Worm (Caenorhabditis elegans): Measurements from ENCODE around the gene piki-1.

piki-1 gene

ce11 chrX:15274827-15275761, 28.9 kb upstream of the piki-1 start (continued):
- no peak for TF ChIP-seq zip-2 (tag; optimal IDR thresholded peaks at IDR 0.05)
- TF ChIP-seq daf-16 (GFP tag; optimal IDR thresholded peaks at IDR 0.05), result peak in 1 of 2 experiments; percentile 75
- TF ChIP-seq daf-16 (tag; optimal IDR thresholded peaks at IDR 0.05), result peak; percentile 78
- TF ChIP-seq pha-4 (GFP tag; IDR thresholded peaks at IDR 0.05), result peak; percentile 90
- peak; percentile 72 for TF ChIP-seq pha-4 (tag; optimal IDR thresholded peaks at IDR 0.05)
- no peak for TF ChIP-seq skn-1 (tag; optimal IDR thresholded peaks at IDR 0.05)
- TF ChIP-seq F26F4.8 (GFP tag; conservative IDR thresholded peaks at IDR 0.05), result no peak
- TF ChIP-seq lin-13 (GFP tag; optimal IDR thresholded peaks at IDR 0.05), result peak; percentile 90
- TF ChIP-seq T26A8.4 (GFP tag; IDR thresholded peaks at IDR 0.05), result peak; percentile 86; the same call in 1 of the 2 replicates
- TF ChIP-seq lin-1 (GFP tag; IDR thresholded peaks at IDR 0.05), result peak; percentile 56; the same call in 1 of the 2 replicates
- peak; percentile 88 for TF ChIP-seq madf-9 (GFP tag; conservative IDR thresholded peaks at IDR 0.05)
- TF ChIP-seq set-16 (GFP tag; IDR thresholded peaks at IDR 0.05), result peak; percentile 99
- TF ChIP-seq egl-27 (tag; optimal IDR thresholded peaks at IDR 0.05), result no peak
- TF ChIP-seq nhr-11 (tag; optimal IDR thresholded peaks at IDR 0.05), result peak; percentile 87
- TF ChIP-seq lsy-2 (tag; optimal IDR thresholded peaks at IDR 0.05), result peak; percentile 74 to 81
- peak; percentile 48 for TF ChIP-seq Y5F2A.4 (GFP tag; optimal IDR thresholded peaks at IDR 0.05)
- TF ChIP-seq nhr-28 (tag; optimal IDR thresholded peaks at IDR 0.05), result peak; percentile 94
- TF ChIP-seq spr-3 (GFP tag; optimal IDR thresholded peaks at IDR 0.05), result peak; percentile 52
- TF ChIP-seq nhr-25 (tag; optimal IDR thresholded peaks at IDR 0.05; ENCODE audit: borderline replicate concordance, insufficient read depth), result peak; percentile 85
- TF ChIP-seq php-3 (GFP tag; IDR thresholded peaks at IDR 0.05), result no peak
- TF ChIP-seq dve-1 (tag; optimal IDR thresholded peaks at IDR 0.05; ENCODE audit: insufficient read depth), result peak; percentile 95

ce11 chrX:15274079-15274478, 27.9 kb upstream of the piki-1 start:
- TF ChIP-seq aly-2 (tag; optimal IDR thresholded peaks at IDR 0.05) (no peak), tag-97 (GFP tag; IDR thresholded peaks at IDR 0.05) (no peak), T26A8.4 (GFP tag; IDR thresholded peaks at IDR 0.05) (peak; percentile 18; the same call in 1 of the 2 replicates), fos-1 (tag; optimal IDR thresholded peaks at IDR 0.05) (no peak), ama-1 (optimal IDR thresholded peaks at IDR 0.05) (no peak), nhr-28 (tag; optimal IDR thresholded peaks at IDR 0.05) (peak; percentile 64), ctbp-1 (GFP tag; IDR thresholded peaks at IDR 0.05) (no peak), lin-39 (tag; optimal IDR thresholded peaks at IDR 0.05) (no peak), ZK546.5 (tag; optimal IDR thresholded peaks at IDR 0.05) (no peak), spr-1 (tag; optimal IDR thresholded peaks at IDR 0.05) (peak; percentile 30), rbr-2 (tag; optimal IDR thresholded peaks at IDR 0.05) (peak; percentile 19), hlh-30 (tag; optimal IDR thresholded peaks at IDR 0.05; ENCODE audit: insufficient read depth) (peak; percentile 91), zip-2 (tag; optimal IDR thresholded peaks at IDR 0.05) (no peak), nhr-111 (GFP tag; optimal IDR thresholded peaks at IDR 0.05) (no peak), ceh-20 (GFP tag; IDR thresholded peaks at IDR 0.05) (no peak), ceh-62 (tag; optimal IDR thresholded peaks at IDR 0.05) (no peak), zfp-3 (GFP tag; conservative IDR thresholded peaks at IDR 0.05) (no peak), dmd-9 (GFP tag; IDR thresholded peaks at IDR 0.05) (no peak), mep-1 (tag; optimal IDR thresholded peaks at IDR 0.05) (peak; percentile 76), vab-7 (GFP tag; IDR thresholded peaks at IDR 0.05) (no peak), mes-2 (tag; optimal IDR thresholded peaks at IDR 0.05; ENCODE audit: poor library complexity, severe bottlenecking) (peak; percentile 14), nhr-6 (tag; optimal IDR thresholded peaks at IDR 0.05) (no peak), ZK337.2 (GFP tag; IDR thresholded peaks at IDR 0.05) (no peak), madf-5 (GFP tag; IDR thresholded peaks at IDR 0.05) (no peak), egl-43 (GFP tag; IDR thresholded peaks at IDR 0.05) (no peak), zag-1 (tag; optimal IDR thresholded peaks at IDR 0.05) (no peak), nhr-25 (tag; optimal IDR thresholded peaks at IDR 0.05; ENCODE audit: borderline replicate concordance, insufficient read depth) (peak; percentile 91), skn-1 (tag; optimal IDR thresholded peaks at IDR 0.05) (no peak), daf-19 (GFP tag; conservative IDR thresholded peaks at IDR 0.05) (no peak), F49E8.2 (tag; optimal IDR thresholded peaks at IDR 0.05; ENCODE audit: borderline replicate concordance) (no peak), daf-12 (tag; optimal IDR thresholded peaks at IDR 0.05) (no peak), unc-130 (GFP tag; optimal IDR thresholded peaks at IDR 0.05) (no peak)

Measured in whole organism, L4 larva.